Worm (Caenorhabditis elegans) whole organism, late embryonic: ENCODE data around the gene fbxa-211.

ENCODE experiments used
- C08G9.2 ChIP-seq: sonication (generic microtip); optimal IDR thresholded peaks from 2 replicates; lab custom pipeline; 2016; ENCODE audit warnings: mild to moderate bottlenecking, missing genetic modification characterization, moderate library complexity, missing compliant biosample characterization
- Y22D7AL.16 ChIP-seq: sonication (generic microtip); optimal IDR thresholded peaks from 2 replicates; lab custom pipeline; 2016; ENCODE audit warnings: missing genetic modification characterization, missing compliant biosample characterization
- ceh-19 ChIP-seq: fragments of 200-800 bp; sonication (Bioruptor generic); optimal IDR thresholded peaks from 2 replicates; lab custom pipeline; 2018; ENCODE audit warnings: mild to moderate bottlenecking, missing genetic modification characterization, missing compliant biosample characterization
- ceh-34 ChIP-seq: sonication (generic microtip); optimal IDR thresholded peaks from 2 replicates; lab custom pipeline; 2016; ENCODE audit warnings: mild to moderate bottlenecking, missing genetic modification characterization, missing compliant biosample characterization
- elt-2 ChIP-seq: sonication (generic microtip); optimal IDR thresholded peaks from 2 replicates; lab custom pipeline; 2016; ENCODE audit warnings: missing genetic modification reagents, missing genetic modification characterization, missing compliant biosample characterization
- ets-4 ChIP-seq: sonication (generic microtip); optimal IDR thresholded peaks from 2 replicates; lab custom pipeline; 2016; ENCODE audit warnings: missing genetic modification characterization, missing compliant biosample characterization
- hlh-15 ChIP-seq: sonication (generic microtip); optimal IDR thresholded peaks from 2 replicates; lab custom pipeline; 2016; ENCODE audit warnings: missing genetic modification characterization, missing compliant biosample characterization
- lin-11 ChIP-seq: fragments of 200-800 bp; sonication (Bioruptor generic); optimal IDR thresholded peaks from 2 replicates; lab custom pipeline; 2018; ENCODE audit warnings: mild to moderate bottlenecking, missing genetic modification characterization, missing compliant biosample characterization
- pha-2 ChIP-seq: sonication (generic microtip); optimal IDR thresholded peaks from 2 replicates; lab custom pipeline; 2017; ENCODE audit warnings: mild to moderate bottlenecking, missing genetic modification characterization, missing compliant biosample characterization
- pha-4 ChIP-seq: fragments of 150-350 bp; optimal IDR thresholded peaks from 2 replicates; lab custom pipeline; 2018; ENCODE audit warnings: missing biosample characterization, missing genetic modification reagents, missing genetic modification characterization
- pqm-1 ChIP-seq: sonication (generic microtip); optimal IDR thresholded peaks from 2 replicates; lab custom pipeline; 2016; ENCODE audit warnings: missing genetic modification characterization, missing compliant biosample characterization
- unc-3 ChIP-seq, 2 experiments: fragments of 200-800 bp in 1 of 2; sonication (Bioruptor generic) in 1 of 2; sonication (generic microtip) in 1 of 2; conservative IDR thresholded peaks in 1 of 2; optimal IDR thresholded peaks in 1 of 2; 2 replicates each; pipeline versions ENCODE4 v1.3.6 to Lab custom; 2016 to 2022; ENCODE audit warnings: missing compliant biosample characterization in 2 of 2, missing genetic modification characterization in 2 of 2, missing genetic modification reagents in 1 of 2
- unc-55 ChIP-seq: sonication (generic microtip); optimal IDR thresholded peaks from 2 replicates; lab custom pipeline; 2017; ENCODE audit warnings: missing biosample characterization, missing genetic modification reagents, missing genetic modification characterization
- unc-86 ChIP-seq: sonication (generic microtip); optimal IDR thresholded peaks from 2 replicates; lab custom pipeline; 2016; ENCODE audit warnings: missing genetic modification characterization, missing compliant biosample characterization

DNA sequence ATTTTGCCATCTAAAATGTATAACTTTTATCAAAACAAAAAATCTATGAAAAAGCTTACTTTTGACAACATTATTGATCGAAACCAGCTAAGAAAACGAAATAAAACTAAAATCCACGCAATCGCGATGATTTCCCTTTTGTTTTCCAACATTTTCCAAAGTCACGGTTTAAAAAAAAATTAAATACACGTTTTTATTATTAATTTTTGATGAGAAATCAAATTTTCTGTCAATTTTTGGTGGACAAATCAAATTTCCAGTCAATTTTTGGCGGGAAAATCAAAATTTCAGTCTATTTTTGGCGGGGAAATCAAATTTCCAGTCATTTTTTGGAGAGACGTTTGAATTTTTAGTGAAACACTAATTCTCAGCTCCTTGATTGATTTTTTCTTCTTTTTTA lies 37.4 kb downstream of the fbxa-211 start, which contains the start of gene C14A6.5:
- TF ChIP-seq pha-2 (tag; lab: Kevin White, UChicago) (no peak), hlh-15 (no peak), pha-4 (tag; lab: Kevin White, UChicago) (no peak), unc-3 (GFP tag; conservative IDR thresholded peaks at IDR 0.05; lab: Robert Waterston, UW) (no peak), unc-3 (tag; optimal IDR thresholded peaks at IDR 0.05; lab: Kevin White, UChicago) (no peak), elt-2 (tag; lab: Kevin White, UChicago) (no peak), pqm-1 (tag; lab: Kevin White, UChicago) (no peak), unc-55 (GFP tag; lab: Kevin White, UChicago) (no peak), ets-4 (tag; lab: Kevin White, UChicago) (no peak), unc-86 (no peak), lin-11 (tag; lab: Kevin White, UChicago) (no peak), ceh-19 (no peak), C08G9.2 (no peak), ceh-34 (no peak), Y22D7AL.16 (tag; lab: Kevin White, UChicago) (no peak)
